Worm (Caenorhabditis elegans) whole organism, late embryonic: ENCODE results near the gene lgc-43.

Experiments used
- K02D7.2 ChIP-seq: sonication (generic microtip); optimal IDR thresholded peaks from 2 replicates; lab custom pipeline; 2017; ENCODE audit warnings: mild to moderate bottlenecking, missing genetic modification characterization, missing compliant biosample characterization
- K09A11.1 ChIP-seq: sonication (generic microtip); optimal IDR thresholded peaks from 2 replicates; lab custom pipeline; 2017; ENCODE audit warnings: antibody characterized with exemption, mild to moderate bottlenecking, missing genetic modification characterization, missing compliant biosample characterization; ENCODE audit not compliant: insufficient read depth
- ama-1 ChIP-seq: fragments of 150-350 bp; optimal IDR thresholded peaks from 2 replicates; lab custom pipeline; 2014
- ceh-19 ChIP-seq: fragments of 200-800 bp; sonication (Bioruptor generic); optimal IDR thresholded peaks from 2 replicates; lab custom pipeline; 2018; ENCODE audit warnings: mild to moderate bottlenecking, missing genetic modification characterization, missing compliant biosample characterization
- ceh-2 ChIP-seq: sonication (generic microtip); optimal IDR thresholded peaks from 2 replicates; lab custom pipeline; 2016; ENCODE audit warnings: missing genotype, missing genetic modification characterization, missing compliant biosample characterization
- ceh-31 ChIP-seq: sonication (generic microtip); optimal IDR thresholded peaks from 2 replicates; lab custom pipeline; 2016; ENCODE audit warnings: missing genetic modification characterization, missing compliant biosample characterization
- dve-1 ChIP-seq: sonication (generic microtip); optimal IDR thresholded peaks from 2 replicates; lab custom pipeline; 2017; ENCODE audit warnings: antibody characterized with exemption, mild to moderate bottlenecking, missing genetic modification characterization, missing compliant biosample characterization
- hlh-13 ChIP-seq: fragments of 200-800 bp; sonication (Bioruptor generic); optimal IDR thresholded peaks from 2 replicates; lab custom pipeline; 2018; ENCODE audit warnings: mild to moderate bottlenecking, missing genetic modification characterization, missing compliant biosample characterization
- npax-4 ChIP-seq: sonication (generic microtip); optimal IDR thresholded peaks from 2 replicates; lab custom pipeline; 2016; ENCODE audit warnings: missing genetic modification characterization, missing compliant biosample characterization
- pqm-1 ChIP-seq: sonication (generic microtip); optimal IDR thresholded peaks from 2 replicates; lab custom pipeline; 2016; ENCODE audit warnings: missing genetic modification characterization, missing compliant biosample characterization

ce11 chrIV:10606575-10607080 lies 28.2 kb downstream of the lgc-43 start, which contains the start of gene R09H10.3:
- TF ChIP-seq ceh-19 (GFP tag; lab: Kevin White, UChicago) (no peak), pqm-1 (tag; lab: Kevin White, UChicago) (no peak), ceh-31 (tag; lab: Kevin White, UChicago) (no peak), ama-1 (lab: Kevin White, UChicago) (no peak), K02D7.2 (tag; lab: Kevin White, UChicago) (no peak), K09A11.1 (tag; lab: Kevin White, UChicago) (no peak), ceh-2 (tag; lab: Kevin White, UChicago) (no peak), npax-4 (no peak), hlh-13 (GFP tag; lab: Kevin White, UChicago) (no peak), dve-1 (tag; lab: Kevin White, UChicago) (no peak)
